Fruit fly (Drosophila melanogaster) whole organism, prepupa: ENCODE results near the gene WASp.

ENCODE experiments used
- Blimp-1 ChIP-seq: fragments of 200-800 bp; sonication (Bioruptor generic); optimal IDR thresholded peaks from 3 replicates; lab custom pipeline; 2017; ENCODE audit warnings: missing biosample characterization, missing genetic modification characterization, mild to moderate bottlenecking, moderate library complexity, missing genetic modification reagents
- CG11902 ChIP-seq: fragments of 200-800 bp; sonication (Bioruptor generic); optimal IDR thresholded peaks from 3 replicates; lab custom pipeline; 2016; ENCODE audit warnings: missing biosample characterization, missing genetic modification characterization
- CG15336 ChIP-seq: fragments of 200-800 bp; sonication (Bioruptor generic); IDR thresholded peaks from 2 replicates; pipeline ENCODE4 v1.3.6; 2022; ENCODE audit warnings: missing biosample characterization, missing genetic modification characterization
- CG4318 ChIP-seq: fragments of 200-800 bp; sonication (Bioruptor generic); optimal IDR thresholded peaks from 3 replicates; lab custom pipeline; 2017; ENCODE audit warnings: missing biosample characterization, mild to moderate bottlenecking, missing genetic modification characterization
- CG6792 ChIP-seq: fragments of 200-800 bp; sonication (Bioruptor generic); optimal IDR thresholded peaks from 3 replicates; lab custom pipeline; 2016; ENCODE audit warnings: missing biosample characterization, missing genetic modification characterization
- CG8632 ChIP-seq: fragments of 200-800 bp; sonication (Bioruptor generic); optimal IDR thresholded peaks from 3 replicates; lab custom pipeline; 2016; ENCODE audit warnings: missing biosample characterization, missing genetic modification characterization
- Hr39 ChIP-seq: fragments of 200-800 bp; sonication (Bioruptor generic); optimal IDR thresholded peaks from 2 replicates; lab custom pipeline; 2016; ENCODE audit warnings: missing biosample characterization, missing genetic modification characterization
- Hr4 ChIP-seq: fragments of 200-800 bp; sonication (Bioruptor generic); optimal IDR thresholded peaks from 3 replicates; lab custom pipeline; 2016; ENCODE audit warnings: missing biosample characterization, missing genetic modification characterization
- OdsH ChIP-seq: fragments of 200-800 bp; sonication (Bioruptor generic); optimal IDR thresholded peaks from 3 replicates; lab custom pipeline; 2016; ENCODE audit warnings: missing biosample characterization, missing genetic modification characterization
- Sox14 ChIP-seq: fragments of 200-800 bp; sonication (Bioruptor generic); optimal IDR thresholded peaks from 3 replicates; lab custom pipeline; 2016; ENCODE audit warnings: missing biosample characterization, missing genetic modification characterization
- Sox15 ChIP-seq: fragments of 200-800 bp; sonication (Bioruptor generic); optimal IDR thresholded peaks from 3 replicates; lab custom pipeline; 2016; ENCODE audit warnings: missing biosample characterization, missing genetic modification characterization
- fd59A ChIP-seq: fragments of 200-800 bp; sonication (Bioruptor generic); optimal IDR thresholded peaks from 2 replicates; lab custom pipeline; 2017; ENCODE audit warnings: missing biosample characterization, mild to moderate bottlenecking, missing genetic modification characterization, missing genetic modification reagents
- spab ChIP-seq: fragments of 200-800 bp; sonication (Bioruptor generic); optimal IDR thresholded peaks from 2 replicates; lab custom pipeline; 2017; ENCODE audit warnings: missing biosample characterization, mild to moderate bottlenecking, missing genetic modification characterization, missing genetic modification reagents

DNA sequence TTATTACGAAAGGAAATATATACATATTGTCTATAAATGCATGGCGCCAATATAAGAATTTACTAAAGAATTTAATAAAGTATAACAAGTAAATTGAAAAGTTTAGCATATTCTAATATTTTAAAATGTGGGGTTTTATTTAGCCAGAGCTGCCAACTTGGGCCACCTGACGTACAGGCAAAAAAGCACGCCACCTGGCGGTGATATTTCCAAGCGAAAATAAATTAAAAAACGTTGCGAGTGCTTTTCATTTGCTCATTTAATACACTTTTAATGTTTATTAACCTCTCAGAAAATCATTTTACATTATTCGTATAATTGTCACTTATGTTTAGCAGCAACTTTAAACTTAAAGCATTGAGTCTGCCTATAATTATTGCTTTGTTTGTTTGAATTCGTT, 38.5 kb upstream of the WASp start:
- TF ChIP-seq CG8632 (GFP tag; lab: Kevin White, UChicago), result no peak
- TF ChIP-seq spab (GFP tag; lab: Kevin White, UChicago), result no peak
- no peak for TF ChIP-seq Sox14 (GFP tag; lab: Kevin White, UChicago)
- no peak for TF ChIP-seq CG15336 (GFP tag; lab: Robert Waterston, UW)
- TF ChIP-seq OdsH (GFP tag; lab: Kevin White, UChicago), result no peak
- TF ChIP-seq Hr39 (GFP tag; lab: Kevin White, UChicago), result no peak
- TF ChIP-seq fd59A (GFP tag; lab: Kevin White, UChicago), result no peak
- TF ChIP-seq CG6792 (GFP tag; lab: Kevin White, UChicago), result no peak
- no peak for TF ChIP-seq Blimp-1
- TF ChIP-seq Sox15, result no peak
- no peak for TF ChIP-seq CG4318 (GFP tag; lab: Kevin White, UChicago)
- TF ChIP-seq Hr4, result no peak
- TF ChIP-seq CG11902 (GFP tag; lab: Kevin White, UChicago), result no peak
